Worm (Caenorhabditis elegans): ENCODE data around the gene Y46G5A.20.

DNA sequence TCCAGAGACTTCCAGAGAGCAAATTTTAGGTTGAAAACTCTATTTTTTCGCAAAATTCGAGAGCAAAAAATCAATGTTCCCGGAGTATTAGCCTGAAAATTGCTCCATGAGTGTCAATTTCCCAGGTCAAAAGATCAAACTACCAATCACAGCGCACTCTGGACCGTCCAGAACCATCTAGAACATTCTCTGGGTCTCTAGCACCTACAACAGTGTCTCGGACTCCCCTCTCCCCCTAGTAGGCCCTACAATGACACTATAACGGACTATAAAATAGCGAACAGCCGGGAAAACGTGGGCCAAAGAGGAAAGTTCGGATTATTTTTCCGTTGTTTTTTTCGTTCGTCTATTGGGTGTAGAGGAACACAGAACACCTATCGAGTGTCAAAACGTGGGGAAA lies 11.4 kb upstream of the Y46G5A.20 start:
- no peak for TF ChIP-seq pes-1 (GFP tag; IDR thresholded peaks at IDR 0.05)
- no peak for TF ChIP-seq B0310.2 (tag; optimal IDR thresholded peaks at IDR 0.05)
- TF ChIP-seq tbx-11 (GFP tag; IDR thresholded peaks at IDR 0.05) = no peak
- no peak for TF ChIP-seq ama-1 (optimal IDR thresholded peaks at IDR 0.05)
- TF ChIP-seq aly-1 (tag; optimal IDR thresholded peaks at IDR 0.05) = no peak
- TF ChIP-seq ets-7 (tag; optimal IDR thresholded peaks at IDR 0.05) = no peak
- no peak for TF ChIP-seq hmbx-1 (tag; optimal IDR thresholded peaks at IDR 0.05)
- no peak for TF ChIP-seq sea-1 (GFP tag; conservative IDR thresholded peaks at IDR 0.05)
- TF ChIP-seq scrt-1 (GFP tag; IDR thresholded peaks at IDR 0.05) = no peak
- no peak for TF ChIP-seq tra-4 (tag; optimal IDR thresholded peaks at IDR 0.05)
- no peak for TF ChIP-seq hnd-1 (tag; optimal IDR thresholded peaks at IDR 0.05)
- TF ChIP-seq ceh-36 (tag; optimal IDR thresholded peaks at IDR 0.05) = no peak

All from whole organism, early embryonic.